Fruit fly (Drosophila melanogaster): ENCODE data around the gene CG15721.

The CG15721 gene

DNA sequence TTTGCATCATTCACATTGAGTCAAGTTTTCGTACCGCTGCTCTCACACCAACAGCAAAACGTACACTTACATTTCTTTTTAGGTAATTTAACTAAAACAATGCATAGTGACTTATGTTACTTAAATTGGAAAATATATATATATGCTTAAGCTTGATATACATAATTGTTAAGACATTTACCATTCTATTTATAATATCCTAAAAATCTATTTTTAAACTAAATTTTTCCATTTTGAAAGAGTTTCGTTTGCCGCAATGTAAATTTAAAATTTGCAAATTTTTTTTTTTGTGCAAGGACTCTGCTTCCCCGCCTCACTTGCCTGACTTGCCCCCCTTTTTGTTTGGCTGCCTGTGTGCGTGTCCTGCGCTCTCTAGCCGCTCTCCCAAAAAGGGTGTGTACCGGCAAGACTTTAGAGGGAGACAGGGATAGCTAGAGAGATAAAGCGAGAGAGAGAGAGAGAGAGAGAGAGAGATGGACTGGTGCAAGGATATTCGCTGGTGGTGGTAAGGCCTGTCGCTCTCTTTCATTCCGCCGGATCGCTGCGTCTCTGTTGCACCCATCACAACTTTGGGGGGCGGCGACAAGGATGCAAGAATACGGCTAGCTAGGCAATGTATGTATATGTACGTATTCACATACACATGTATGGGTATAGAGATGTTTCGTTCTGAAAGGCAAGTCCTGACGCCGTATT lies 32.5 kb upstream of the CG15721 start (continued):
- TF ChIP-seq CG10431 (GFP tag; optimal IDR thresholded peaks at IDR 0.05) (no peak), C15 (GFP tag; IDR thresholded peaks at IDR 0.05) (no peak), NC2α (GFP tag; optimal IDR thresholded peaks at IDR 0.05) (no peak), CG4282 (GFP tag; optimal IDR thresholded peaks at IDR 0.05) (no peak), jing (GFP tag; optimal IDR thresholded peaks at IDR 0.05) (no peak), CG17385 (GFP tag; optimal IDR thresholded peaks at IDR 0.05) (peak; percentile 17), Doc2 (GFP tag; IDR thresholded peaks at IDR 0.05) (no peak), CG3838 (GFP tag; optimal IDR thresholded peaks at IDR 0.05) (no peak), Myb (GFP tag; optimal IDR thresholded peaks at IDR 0.05) (no peak), NFAT (GFP tag; IDR thresholded peaks at IDR 0.05) (no peak), CG2889 (GFP tag; IDR thresholded peaks at IDR 0.05) (no peak), CG7963 (GFP tag; IDR thresholded peaks at IDR 0.05; ENCODE audit: partially characterized antibody) (no peak), CG9727 (GFP tag; optimal IDR thresholded peaks at IDR 0.05) (peak; percentile 54), CG11085 (GFP tag; IDR thresholded peaks at IDR 0.05) (no peak), CrebB (tag; optimal IDR thresholded peaks at IDR 0.05) (no peak), Oli (tag; optimal IDR thresholded peaks at IDR 0.05) (peak; percentile 53), CG17359 (tag; optimal IDR thresholded peaks at IDR 0.05) (peak; percentile 66), CG8281 (tag; optimal IDR thresholded peaks at IDR 0.05) (no peak), CG31441 (GFP tag; IDR thresholded peaks at IDR 0.05) (peak; percentile 70), Fer2 (tag; optimal IDR thresholded peaks at IDR 0.05) (no peak), usp (GFP tag; optimal IDR thresholded peaks at IDR 0.05) (no peak), zfh2 (GFP tag; optimal IDR thresholded peaks at IDR 0.05) (no peak), MESR4 (GFP tag; optimal IDR thresholded peaks at IDR 0.05) (no peak), Dip3 (GFP tag; optimal IDR thresholded peaks at IDR 0.05) (no peak), CG11504 (tag; optimal IDR thresholded peaks at IDR 0.05) (peak; percentile 71), CG8765 (GFP tag; IDR thresholded peaks at IDR 0.05) (no peak), ftz-f1 (GFP tag; optimal IDR thresholded peaks at IDR 0.05) (no peak), Kr (GFP tag; optimal IDR thresholded peaks at IDR 0.05) (no peak), CG8388 (GFP tag; optimal IDR thresholded peaks at IDR 0.05) (peak; percentile 46), Fer3 (tag; optimal IDR thresholded peaks at IDR 0.05) (peak; percentile 49), odd (GFP tag; optimal IDR thresholded peaks at IDR 0.05) (no peak), Ssrp (tag; optimal IDR thresholded peaks at IDR 0.05) (peak; percentile 37), CG3407 (GFP tag; optimal IDR thresholded peaks at IDR 0.05) (no peak), CG14014 (GFP tag; IDR thresholded peaks at IDR 0.05) (no peak), CG12104 (GFP tag; optimal IDR thresholded peaks at IDR 0.05) (no peak), CG11695 (GFP tag; IDR thresholded peaks at IDR 0.05) (0 out of 3 replicates have a peak, but pooled peaks have one; percentile 19), CG1832 (GFP tag; optimal IDR thresholded peaks at IDR 0.05) (peak; percentile 94), Ets97D (GFP tag; optimal IDR thresholded peaks at IDR 0.05) (no peak), grau (tag; optimal IDR thresholded peaks at IDR 0.05) (peak; percentile 61), cas (GFP tag; IDR thresholded peaks at IDR 0.05) (no peak), Deaf1 (tag; optimal IDR thresholded peaks at IDR 0.05) (peak; percentile 48), CG1024 (GFP tag; IDR thresholded peaks at IDR 0.05) (no peak), ase (GFP tag; IDR thresholded peaks at IDR 0.05) (no peak), CG8290 (GFP tag; optimal IDR thresholded peaks at IDR 0.05) (no peak), CG8290 (tag; optimal IDR thresholded peaks at IDR 0.05) (no peak), crol (GFP tag; IDR thresholded peaks at IDR 0.05) (peak; percentile 46; the same call in 1 of the 2 replicates), Dp (GFP tag; optimal IDR thresholded peaks at IDR 0.05) (no peak), Nf-YC (tag; optimal IDR thresholded peaks at IDR 0.05) (peak; percentile 61), CG6654 (GFP tag; optimal IDR thresholded peaks at IDR 0.05) (no peak), Dek (tag; optimal IDR thresholded peaks at IDR 0.05) (peak; percentile 28), MTF-1 (GFP tag; optimal IDR thresholded peaks at IDR 0.05; ENCODE audit: borderline replicate concordance) (no peak)
